Worm (Caenorhabditis elegans) whole organism, L1 larva: ENCODE measurements around the gene Y56A3A.28.
A peak's percentile ranks its signal among the peaks of the same experiment; 100 is the strongest.

ENCODE experiments used
- C04F5.9 ChIP-seq: sonication (generic microtip); optimal IDR thresholded peaks from 2 replicates; lab custom pipeline; 2016; ENCODE audit warnings: missing genetic modification characterization, missing compliant biosample characterization
- C16A3.4 ChIP-seq: fragments of 150-350 bp; optimal IDR thresholded peaks from 2 replicates; lab custom pipeline; 2014; ENCODE audit warnings: missing biosample characterization, missing genetic modification characterization
- F16B12.6 ChIP-seq: fragments of 150-350 bp; optimal IDR thresholded peaks from 2 replicates; lab custom pipeline; 2014; ENCODE audit warnings: missing biosample characterization, missing genetic modification characterization
- ama-1 ChIP-seq: fragments of 150-350 bp; optimal IDR thresholded peaks from 2 replicates; lab custom pipeline; 2014
- ceh-82 ChIP-seq, 3 experiments: fragments of 150-350 bp in 1 of 3; sonication (generic microtip) in 2 of 3; optimal IDR thresholded peaks; 2 replicates each; lab custom pipeline; 2014 to 2017; ENCODE audit warnings: missing biosample characterization in 3 of 3, missing genetic modification characterization in 3 of 3
- ces-1 ChIP-seq: fragments of 150-350 bp; optimal IDR thresholded peaks from 2 replicates; lab custom pipeline; 2014; ENCODE audit warnings: missing biosample characterization, missing genetic modification reagents, missing genetic modification characterization
- efl-1 ChIP-seq, 4 experiments: fragments of 150-350 bp; optimal IDR thresholded peaks in 3 of 4; peaks in 1 of 4; 1 replicate in 1 of 4; 2 replicates in 3 of 4; lab custom pipeline; 2014; ENCODE audit warnings: missing biosample characterization in 2 of 4, missing genetic modification characterization in 2 of 4, missing genetic modification reagents in 2 of 4
- efl-3 ChIP-seq: fragments of 200-800 bp; sonication (Bioruptor generic); optimal IDR thresholded peaks from 2 replicates; lab custom pipeline; 2018; ENCODE audit warnings: mild to moderate bottlenecking, missing genetic modification characterization, missing compliant biosample characterization
- elt-2 ChIP-seq: sonication (generic microtip); optimal IDR thresholded peaks from 2 replicates; lab custom pipeline; 2016; ENCODE audit warnings: missing genetic modification characterization, mild to moderate bottlenecking, inconsistent platforms, missing compliant biosample characterization, missing genetic modification reagents
- elt-3 ChIP-seq, 6 experiments: fragments of 150-350 bp in 1 of 6; sonication (generic microtip); optimal IDR thresholded peaks; 2 replicates each; lab custom pipeline; 2017 to 2018; ENCODE audit warnings: missing biosample characterization in 6 of 6, missing genetic modification characterization in 6 of 6, inconsistent platforms in 1 of 6
- hlh-17 ChIP-seq: fragments of 200-800 bp; sonication (Bioruptor generic); optimal IDR thresholded peaks from 2 replicates; lab custom pipeline; 2018; ENCODE audit warnings: missing genetic modification characterization, mild to moderate bottlenecking, missing compliant biosample characterization, moderate library complexity, borderline replicate concordance
- hlh-4 ChIP-seq: sonication (generic microtip); optimal IDR thresholded peaks from 2 replicates; lab custom pipeline; 2016; ENCODE audit warnings: mild to moderate bottlenecking, missing genetic modification characterization, missing compliant biosample characterization
- hpl-2 ChIP-seq: fragments of 150-350 bp; optimal IDR thresholded peaks from 2 replicates; lab custom pipeline; 2014; ENCODE audit warnings: missing biosample characterization, missing genetic modification reagents, missing genetic modification characterization
- lin-13 ChIP-seq: fragments of 150-350 bp; optimal IDR thresholded peaks from 2 replicates; lab custom pipeline; 2014; ENCODE audit warnings: missing biosample characterization, missing genetic modification reagents, missing genetic modification characterization
- lin-14 ChIP-seq: fragments of 200-800 bp; sonication (Bioruptor generic); optimal IDR thresholded peaks from 2 replicates; lab custom pipeline; 2018; ENCODE audit warnings: mild to moderate bottlenecking, missing genetic modification characterization, moderate library complexity, missing compliant biosample characterization
- lin-15B ChIP-seq: fragments of 150-350 bp; sonication (generic microtip); optimal IDR thresholded peaks from 3 replicates; lab custom pipeline; 2014; ENCODE audit warnings: missing biosample characterization, missing genetic modification characterization
- lin-35 ChIP-seq, 2 experiments: fragments of 150-350 bp; optimal IDR thresholded peaks; 2 replicates each; lab custom pipeline; 2014; ENCODE audit warnings: missing biosample characterization in 2 of 2, missing genetic modification characterization in 2 of 2, missing genetic modification reagents in 2 of 2
- mdl-1 ChIP-seq, 2 experiments: fragments of 150-350 bp; optimal IDR thresholded peaks; 2 replicates each; lab custom pipeline; 2014 to 2017; ENCODE audit warnings: missing biosample characterization in 2 of 2, missing genetic modification characterization in 2 of 2, inconsistent platforms in 1 of 2
- mef-2 ChIP-seq: fragments of 150-350 bp; optimal IDR thresholded peaks from 2 replicates; lab custom pipeline; 2014; ENCODE audit warnings: missing biosample characterization, missing genetic modification characterization
- mep-1 ChIP-seq: fragments of 150-350 bp; optimal IDR thresholded peaks from 2 replicates; lab custom pipeline; 2014; ENCODE audit warnings: missing biosample characterization, missing genetic modification characterization
- nhr-19 ChIP-seq: fragments of 200-800 bp; sonication (Bioruptor generic); conservative IDR thresholded peaks from 2 replicates; pipeline ENCODE4 v1.3.6; 2022; ENCODE audit warnings: missing genetic modification characterization, missing compliant biosample characterization
- nhr-20 ChIP-seq: sonication (generic microtip); optimal IDR thresholded peaks from 2 replicates; lab custom pipeline; 2016; ENCODE audit warnings: mild to moderate bottlenecking, missing genetic modification characterization, missing compliant biosample characterization
- nhr-237 ChIP-seq: fragments of 150-350 bp; optimal IDR thresholded peaks from 2 replicates; lab custom pipeline; 2014; ENCODE audit warnings: missing biosample characterization, missing genetic modification characterization
- nhr-47 ChIP-seq: sonication (generic microtip); optimal IDR thresholded peaks from 2 replicates; lab custom pipeline; 2016; ENCODE audit warnings: mild to moderate bottlenecking, missing genetic modification characterization, moderate library complexity, missing compliant biosample characterization
- nhr-71 ChIP-seq: sonication (generic microtip); optimal IDR thresholded peaks from 2 replicates; lab custom pipeline; 2016; ENCODE audit warnings: mild to moderate bottlenecking, missing genetic modification characterization, moderate library complexity, missing compliant biosample characterization
- pax-3 ChIP-seq: fragments of 200-800 bp; sonication (Bioruptor generic); optimal IDR thresholded peaks from 2 replicates; lab custom pipeline; 2018; ENCODE audit warnings: mild to moderate bottlenecking, missing genetic modification characterization, moderate library complexity, missing compliant biosample characterization
- pqm-1 ChIP-seq: sonication (generic microtip); optimal IDR thresholded peaks from 3 replicates; lab custom pipeline; 2017; ENCODE audit warnings: missing biosample characterization, missing genetic modification characterization
- skn-1 ChIP-seq: fragments of 150-350 bp; optimal IDR thresholded peaks from 2 replicates; lab custom pipeline; 2014; ENCODE audit warnings: missing biosample characterization, missing genetic modification characterization
- snpc-4 ChIP-seq: fragments of 150-350 bp; optimal IDR thresholded peaks from 2 replicates; lab custom pipeline; 2014; ENCODE audit warnings: missing biosample characterization, missing genetic modification characterization
- snu-23 ChIP-seq: sonication (generic microtip); optimal IDR thresholded peaks from 2 replicates; lab custom pipeline; 2016; ENCODE audit warnings: missing genetic modification characterization, missing compliant biosample characterization
- tbx-2 ChIP-seq: sonication (generic microtip); optimal IDR thresholded peaks from 2 replicates; lab custom pipeline; 2016; ENCODE audit warnings: missing genetic modification characterization, missing compliant biosample characterization
- tlp-1 ChIP-seq: fragments of 150-350 bp; optimal IDR thresholded peaks from 2 replicates; lab custom pipeline; 2014; ENCODE audit warnings: missing biosample characterization, missing genetic modification characterization
- unc-30 ChIP-seq: sonication (generic microtip); optimal IDR thresholded peaks from 2 replicates; lab custom pipeline; 2017; ENCODE audit warnings: missing biosample characterization, missing genetic modification characterization
- vab-15 ChIP-seq: sonication (generic microtip); optimal IDR thresholded peaks from 2 replicates; lab custom pipeline; 2017; ENCODE audit warnings: missing genotype, mild to moderate bottlenecking, missing genetic modification characterization, missing compliant biosample characterization
- ztf-4 ChIP-seq: fragments of 150-350 bp; optimal IDR thresholded peaks from 2 replicates; lab custom pipeline; 2014; ENCODE audit warnings: missing biosample characterization, missing genetic modification characterization

Gene Y56A3A.28

ce11 chrIII:11949276-11949879 is 21.8 kb downstream of the Y56A3A.28 start:
- no peak for TF ChIP-seq nhr-19 (GFP tag; lab: Robert Waterston, UW)
- TF ChIP-seq pqm-1, result peak; percentile 24

- TF ChIP-seq hlh-4 (tag; lab: Kevin White, UChicago), result no peak
- no peak for TF ChIP-seq lin-15B (tag; lab: Kevin White, UChicago)
- no peak for TF ChIP-seq elt-3 (tag; optimal IDR thresholded peaks at IDR 0.05; lab: Kevin White, UChicago)
- no peak for TF ChIP-seq snpc-4 (tag; lab: Kevin White, UChicago)
- TF ChIP-seq ztf-4 (tag; lab: Kevin White, UChicago), result no peak
- no peak for TF ChIP-seq elt-2 (tag; lab: Kevin White, UChicago)
- no peak for TF ChIP-seq snu-23 (GFP tag; lab: Kevin White, UChicago)
- TF ChIP-seq hpl-2 (GFP tag; lab: Kevin White, UChicago), result no peak
- no peak for TF ChIP-seq vab-15
- no peak for TF ChIP-seq tbx-2 (tag; lab: Kevin White, UChicago)
- TF ChIP-seq, all 84 proteins: peak for 0
Measured at ce11 chrIII:11948437-11948836, 22.7 kb downstream of the Y56A3A.28 start.

- TF ChIP-seq efl-3 (GFP tag; lab: Kevin White, UChicago) (no peak), mef-2 (tag; lab: Kevin White, UChicago) (no peak), nhr-237 (no peak), pax-3 (no peak), nhr-71 (tag; lab: Kevin White, UChicago) (no peak), hlh-17 (GFP tag; lab: Kevin White, UChicago) (no peak), ama-1 (lab: Kevin White, UChicago) (no peak), C16A3.4 (peak; percentile 5), snpc-4 (tag; lab: Kevin White, UChicago) (no peak), nhr-19 (GFP tag; lab: Robert Waterston, UW) (no peak), ces-1 (GFP tag; lab: Kevin White, UChicago) (no peak), unc-30 (tag; lab: Kevin White, UChicago) (no peak), mdl-1 (tag; optimal IDR thresholded peaks at IDR 0.05; lab: Kevin White, UChicago) (no peak), nhr-20 (tag; lab: Kevin White, UChicago) (peak; percentile 3), skn-1 (tag; lab: Kevin White, UChicago) (peak; percentile 2), F16B12.6 (tag; lab: Kevin White, UChicago) (no peak), efl-1 (optimal IDR thresholded peaks at IDR 0.05; lab: Kevin White, UChicago) (no peak), efl-1 (GFP tag; optimal IDR thresholded peaks at IDR 0.05 in 1 of 2; lab: Kevin White, UChicago) (peak in 1 of 2 experiments; percentile 41), nhr-47 (tag; lab: Kevin White, UChicago) (no peak), tlp-1 (tag; lab: Kevin White, UChicago) (no peak), lin-13 (GFP tag; lab: Kevin White, UChicago) (no peak), lin-14 (GFP tag; lab: Kevin White, UChicago) (no peak), lin-35 (GFP tag; optimal IDR thresholded peaks at IDR 0.05; lab: Kevin White, UChicago) (peak in 1 of 2 experiments; percentile 47), C04F5.9 (tag; lab: Kevin White, UChicago) (no peak), elt-3 (tag; optimal IDR thresholded peaks at IDR 0.05; lab: Kevin White, UChicago) (no peak), ceh-82 (tag; optimal IDR thresholded peaks at IDR 0.05; lab: Kevin White, UChicago) (no peak), mep-1 (tag; lab: Kevin White, UChicago) (peak; percentile 46), pqm-1 (no peak)
Measured at ce11 chrIII:11947527-11947926, 23.6 kb downstream of the Y56A3A.28 start.

ce11 chrIII:11946973-11947372 is 24.2 kb downstream of the Y56A3A.28 start, which contains the start of gene Y56A3A.7:
Y56A3A.7 (minus strand) TSS chrIII:11947019.
- TF ChIP-seq efl-1 (optimal IDR thresholded peaks at IDR 0.05; lab: Kevin White, UChicago) (no peak), efl-1 (GFP tag; optimal IDR thresholded peaks at IDR 0.05 in 1 of 2; lab: Kevin White, UChicago) (peak in 1 of 2 experiments; percentile 79), ztf-4 (tag; lab: Kevin White, UChicago) (no peak)
